Fruit fly (Drosophila melanogaster): ENCODE measurements around the gene beg.
A peak's percentile ranks its signal among the peaks of the same experiment; 100 is the strongest.

beg gene

dm6 chr3L:17012017-17012719, 23.3 kb upstream of the beg start, which contains the start of gene CG3764 (continued):
- TF ChIP-seq Fer3 (tag; optimal IDR thresholded peaks at IDR 0.05) (peak; percentile 69), ken (GFP tag; IDR thresholded peaks at IDR 0.05) (peak; percentile 82; the same call in 2 of the 3 replicates), CG9215 (GFP tag; IDR thresholded peaks at IDR 0.05) (no peak), MBD-R2 (GFP tag; IDR thresholded peaks at IDR 0.05) (peak; percentile 58; the same call in 1 of the 2 replicates), CG4424 (GFP tag; optimal IDR thresholded peaks at IDR 0.05) (peak; percentile 47), stc (GFP tag; IDR thresholded peaks at IDR 0.05) (peak; percentile 73), ci (GFP tag; IDR thresholded peaks at IDR 0.05) (peak; percentile 93), CG7928 (GFP tag; optimal IDR thresholded peaks at IDR 0.05) (peak; percentile 50), HLH4C (GFP tag; IDR thresholded peaks at IDR 0.05; ENCODE audit: partially characterized antibody) (no peak), knrl (GFP tag; IDR thresholded peaks at IDR 0.05; ENCODE audit: partially characterized antibody) (peak; percentile 31; the same call in 1 of the 3 replicates), sisA (GFP tag; IDR thresholded peaks at IDR 0.05) (peak; percentile 34; the same call in 1 of the 2 replicates), CG13894 (tag; optimal IDR thresholded peaks at IDR 0.05) (peak; percentile 76), insv (GFP tag; optimal IDR thresholded peaks at IDR 0.05) (peak in 1 of 2 experiments; percentile 39), dm (GFP tag; optimal IDR thresholded peaks at IDR 0.05) (peak; percentile 63), nerfin-1 (tag; optimal IDR thresholded peaks at IDR 0.05) (peak; percentile 80), Dfd (GFP tag; optimal IDR thresholded peaks at IDR 0.05) (no peak), Kr (GFP tag; optimal IDR thresholded peaks at IDR 0.05) (peak; percentile 36), lab (GFP tag; optimal IDR thresholded peaks at IDR 0.05) (peak; percentile 91), CG9876 (GFP tag; optimal IDR thresholded peaks at IDR 0.05) (peak; percentile 67), CG34224 (GFP tag; IDR thresholded peaks at IDR 0.05; ENCODE audit: partially characterized antibody) (no peak), Max (GFP tag; optimal IDR thresholded peaks at IDR 0.05) (peak; percentile 72), CG13775 (GFP tag; optimal IDR thresholded peaks at IDR 0.05) (peak; percentile 50), Rfx (GFP tag; IDR thresholded peaks at IDR 0.05) (peak; percentile 72), CG7839 (tag; optimal IDR thresholded peaks at IDR 0.05) (peak; percentile 58), pb (GFP tag; optimal IDR thresholded peaks at IDR 0.05) (peak; percentile 84), z (GFP tag; IDR thresholded peaks at IDR 0.05) (peak; percentile 45; the same call in 1 of the 3 replicates), CG15601 (tag; optimal IDR thresholded peaks at IDR 0.05) (peak; percentile 89), CG31388 (GFP tag; optimal IDR thresholded peaks at IDR 0.05) (peak; percentile 27), gce (GFP tag; IDR thresholded peaks at IDR 0.05) (peak; percentile 60; the same call in 1 of the 3 replicates), CG18764 (GFP tag; optimal IDR thresholded peaks at IDR 0.05) (peak; percentile 71), slp2 (GFP tag; optimal IDR thresholded peaks at IDR 0.05) (peak; percentile 59), CG9797 (GFP tag; optimal IDR thresholded peaks at IDR 0.05) (peak; percentile 74), H2.0 (GFP tag; IDR thresholded peaks at IDR 0.05) (peak; percentile 43; the same call in 1 of the 2 replicates), ab (GFP tag; optimal IDR thresholded peaks at IDR 0.05) (no peak), C15 (GFP tag; IDR thresholded peaks at IDR 0.05) (0 out of 3 replicates have a peak, but pooled peaks have one; percentile 39), Six4 (GFP tag; optimal IDR thresholded peaks at IDR 0.05) (peak; percentile 52), twi (tag; optimal IDR thresholded peaks at IDR 0.05) (peak; percentile 49), Xbp1 (GFP tag; optimal IDR thresholded peaks at IDR 0.05) (peak; percentile 56), CG12942 (GFP tag; optimal IDR thresholded peaks at IDR 0.05) (peak; percentile 71), CG4404 (GFP tag; IDR thresholded peaks at IDR 0.05) (peak; percentile 10; the same call in 1 of the 2 replicates), sens-2 (GFP tag; IDR thresholded peaks at IDR 0.05) (peak; percentile 46; the same call in 1 of the 2 replicates), kni (GFP tag; optimal IDR thresholded peaks at IDR 0.05) (peak; percentile 96), Hand (GFP tag; optimal IDR thresholded peaks at IDR 0.05) (peak; percentile 67), Optix (GFP tag; IDR thresholded peaks at IDR 0.05) (no peak), toy (GFP tag; IDR thresholded peaks at IDR 0.05) (no peak), D19A (tag; optimal IDR thresholded peaks at IDR 0.05) (peak; percentile 47), gsb-n (tag; optimal IDR thresholded peaks at IDR 0.05) (peak; percentile 44), CG7372 (GFP tag; IDR thresholded peaks at IDR 0.05) (peak; percentile 31; the same call in 1 of the 2 replicates), CG14965 (GFP tag; optimal IDR thresholded peaks at IDR 0.05; ENCODE audit: borderline replicate concordance) (peak; percentile 34)

All from whole organism, embryonic.